Worm (Caenorhabditis elegans) whole organism, mixed stage, embryonic: ENCODE data around the gene C14B1.8.

Experiments used
- M03D4.4 ChIP-seq: sonication (generic microtip); optimal IDR thresholded peaks from 2 replicates; lab custom pipeline; 2017; ENCODE audit warnings: mild to moderate bottlenecking, missing genetic modification characterization, missing compliant biosample characterization
- bed-3 ChIP-seq: fragments of 200-800 bp; sonication (Bioruptor generic); optimal IDR thresholded peaks from 3 replicates; lab custom pipeline; 2018; ENCODE audit warnings: mild to moderate bottlenecking, missing genetic modification characterization, moderate library complexity, missing compliant biosample characterization
- blmp-1 ChIP-seq: fragments of 150-350 bp; optimal IDR thresholded peaks from 2 replicates; lab custom pipeline; 2014; ENCODE audit warnings: missing biosample characterization, missing genetic modification characterization
- ceh-39 ChIP-seq: fragments of 150-350 bp; optimal IDR thresholded peaks from 2 replicates; lab custom pipeline; 2014; ENCODE audit warnings: missing biosample characterization, missing genetic modification characterization
- ceh-43 ChIP-seq: fragments of 200-800 bp; sonication (Bioruptor generic); optimal IDR thresholded peaks from 2 replicates; lab custom pipeline; 2018; ENCODE audit warnings: mild to moderate bottlenecking, missing genetic modification characterization, moderate library complexity, missing compliant biosample characterization
- ceh-83 ChIP-seq: fragments of 200-800 bp; sonication (Bioruptor generic); optimal IDR thresholded peaks from 2 replicates; lab custom pipeline; 2018; ENCODE audit warnings: mild to moderate bottlenecking, missing genetic modification characterization, missing compliant biosample characterization
- ces-1 ChIP-seq: fragments of 150-350 bp; optimal IDR thresholded peaks from 2 replicates; lab custom pipeline; 2014; ENCODE audit warnings: missing biosample characterization, missing genetic modification reagents, missing genetic modification characterization
- cnd-1 ChIP-seq: fragments of 200-800 bp; sonication (Bioruptor generic); optimal IDR thresholded peaks from 2 replicates; lab custom pipeline; 2018; ENCODE audit warnings: mild to moderate bottlenecking, missing genetic modification characterization, missing compliant biosample characterization
- drap-1 ChIP-seq: fragments of 200-800 bp; sonication (Bioruptor generic); optimal IDR thresholded peaks from 3 replicates; lab custom pipeline; 2018; ENCODE audit warnings: mild to moderate bottlenecking, missing genetic modification characterization, missing compliant biosample characterization
- elt-3 ChIP-seq: fragments of 150-350 bp; optimal IDR thresholded peaks from 2 replicates; lab custom pipeline; 2014; ENCODE audit warnings: missing biosample characterization, missing genetic modification characterization
- hlh-1 ChIP-seq: fragments of 150-350 bp; optimal IDR thresholded peaks from 2 replicates; lab custom pipeline; 2014; ENCODE audit warnings: missing biosample characterization, missing genetic modification reagents, missing genetic modification characterization
- lin-13 ChIP-seq: fragments of 150-350 bp; optimal IDR thresholded peaks from 2 replicates; lab custom pipeline; 2014; ENCODE audit warnings: missing biosample characterization, missing genetic modification characterization
- lin-32 ChIP-seq: fragments of 200-800 bp; sonication (Bioruptor generic); optimal IDR thresholded peaks from 2 replicates; lab custom pipeline; 2018; ENCODE audit warnings: mild to moderate bottlenecking, missing genetic modification characterization, missing compliant biosample characterization
- lsy-2 ChIP-seq: fragments of 150-350 bp; optimal IDR thresholded peaks from 2 replicates; lab custom pipeline; 2014; ENCODE audit warnings: missing biosample characterization, missing genetic modification characterization
- mab-5 ChIP-seq: fragments of 150-350 bp; optimal IDR thresholded peaks from 2 replicates; lab custom pipeline; 2014; ENCODE audit warnings: missing biosample characterization, missing genetic modification characterization
- mep-1 ChIP-seq: fragments of 150-350 bp; optimal IDR thresholded peaks from 2 replicates; lab custom pipeline; 2017; ENCODE audit warnings: missing biosample characterization, missing genetic modification reagents, missing genetic modification characterization, inconsistent platforms
- mls-2 ChIP-seq: sonication (generic microtip); optimal IDR thresholded peaks from 2 replicates; lab custom pipeline; 2016; ENCODE audit warnings: mild to moderate bottlenecking, missing genetic modification characterization, moderate library complexity, missing compliant biosample characterization
- nhr-12 ChIP-seq: fragments of 150-350 bp; optimal IDR thresholded peaks from 2 replicates; lab custom pipeline; 2014; ENCODE audit warnings: missing biosample characterization, missing genetic modification characterization
- nhr-2 ChIP-seq: fragments of 150-350 bp; optimal IDR thresholded peaks from 2 replicates; lab custom pipeline; 2014; ENCODE audit warnings: missing biosample characterization, missing genetic modification characterization
- nhr-237 ChIP-seq: fragments of 150-350 bp; optimal IDR thresholded peaks from 2 replicates; lab custom pipeline; 2014; ENCODE audit warnings: missing biosample characterization, missing genetic modification characterization
- nhr-28 ChIP-seq: fragments of 150-350 bp; optimal IDR thresholded peaks from 2 replicates; lab custom pipeline; 2014; ENCODE audit warnings: missing biosample characterization, missing genetic modification characterization
- pha-4 ChIP-seq: fragments of 150-350 bp; optimal IDR thresholded peaks from 2 replicates; lab custom pipeline; 2018; ENCODE audit warnings: missing biosample characterization, missing genetic modification reagents, missing genetic modification characterization
- sem-2 ChIP-seq: fragments of 200-800 bp; sonication (Bioruptor generic); optimal IDR thresholded peaks from 2 replicates; lab custom pipeline; 2018; ENCODE audit warnings: mild to moderate bottlenecking, missing genetic modification characterization, missing compliant biosample characterization
- snpc-4 ChIP-seq: fragments of 150-350 bp; optimal IDR thresholded peaks from 2 replicates; lab custom pipeline; 2014; ENCODE audit warnings: missing biosample characterization, missing genetic modification characterization
- sptf-1 ChIP-seq: sonication (generic microtip); optimal IDR thresholded peaks from 2 replicates; lab custom pipeline; 2017; ENCODE audit warnings: mild to moderate bottlenecking, missing genetic modification characterization, moderate library complexity, missing compliant biosample characterization
- tbx-8 ChIP-seq: fragments of 200-800 bp; sonication (Bioruptor generic); optimal IDR thresholded peaks from 2 replicates; lab custom pipeline; 2018; ENCODE audit warnings: mild to moderate bottlenecking, missing genetic modification characterization, moderate library complexity, missing compliant biosample characterization
- unc-120 ChIP-seq: sonication (generic microtip); optimal IDR thresholded peaks from 2 replicates; lab custom pipeline; 2017; ENCODE audit warnings: missing genetic modification characterization, missing compliant biosample characterization; ENCODE audit not compliant: poor library complexity, severe bottlenecking
- unc-39 ChIP-seq: fragments of 150-350 bp; optimal IDR thresholded peaks from 2 replicates; lab custom pipeline; 2014; ENCODE audit warnings: missing biosample characterization, missing genetic modification characterization
- unc-62 ChIP-seq: fragments of 150-350 bp; optimal IDR thresholded peaks from 2 replicates; lab custom pipeline; 2014; ENCODE audit warnings: missing biosample characterization, missing genetic modification reagents, missing genetic modification characterization
- zip-8 ChIP-seq: fragments of 150-350 bp; optimal IDR thresholded peaks from 2 replicates; lab custom pipeline; 2014; ENCODE audit warnings: missing biosample characterization, missing genetic modification characterization
- ztf-11 ChIP-seq: fragments of 150-350 bp; optimal IDR thresholded peaks from 2 replicates; lab custom pipeline; 2014; ENCODE audit warnings: missing biosample characterization, missing genetic modification characterization

C14B1.8 gene

ce11 chrIII:3677378-3677777 lies 42.1 kb downstream of the C14B1.8 start:
- TF ChIP-seq sptf-1: peak; percentile 60
- TF ChIP-seq ztf-11: no peak
- no peak for TF ChIP-seq unc-62
- no peak for TF ChIP-seq snpc-4
- TF ChIP-seq mls-2 (tag; lab: Kevin White, UChicago): peak; percentile 25
- no peak for TF ChIP-seq blmp-1 (tag; lab: Kevin White, UChicago)
- peak; percentile 25 for TF ChIP-seq ceh-39 (tag; lab: Kevin White, UChicago)
- TF ChIP-seq nhr-237 (tag; lab: Kevin White, UChicago): no peak
- peak; percentile 63 for TF ChIP-seq pha-4 (tag; lab: Kevin White, UChicago)
- no peak for TF ChIP-seq elt-3
- peak; percentile 77 for TF ChIP-seq unc-120 (tag; lab: Kevin White, UChicago)
- no peak for TF ChIP-seq M03D4.4 (tag; lab: Kevin White, UChicago)
- TF ChIP-seq mep-1 (tag; lab: Kevin White, UChicago): peak; percentile 56
- TF ChIP-seq hlh-1 (tag; lab: Kevin White, UChicago): peak; percentile 36
- peak; percentile 79 for TF ChIP-seq ces-1 (GFP tag; lab: Kevin White, UChicago)
- TF ChIP-seq tbx-8 (GFP tag; lab: Kevin White, UChicago): no peak
- TF ChIP-seq, all 35 proteins: peak for 8

DNA sequence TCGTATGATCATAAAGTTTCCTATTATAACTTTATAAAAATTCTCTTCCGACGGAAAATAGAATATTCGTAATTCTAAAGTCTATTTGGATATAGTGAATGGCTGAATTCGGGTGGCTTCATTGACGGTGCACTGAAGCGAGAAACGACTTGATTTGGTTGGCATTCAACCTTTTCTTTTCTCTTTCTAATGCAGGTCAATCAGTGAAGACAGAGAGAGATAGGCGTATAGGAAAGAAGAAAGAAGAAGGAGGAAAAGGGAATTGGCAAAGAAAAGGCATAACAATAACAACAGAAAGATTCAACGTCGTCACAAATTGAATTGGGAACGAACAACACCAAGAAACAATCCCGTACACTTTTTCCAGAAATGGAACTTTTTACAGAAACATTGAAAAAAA lies 44.0 kb downstream of the C14B1.8 start:
- TF ChIP-seq ceh-83 (GFP tag; lab: Kevin White, UChicago) (no peak), unc-39 (tag; lab: Kevin White, UChicago) (no peak), sem-2 (GFP tag; lab: Kevin White, UChicago) (no peak), blmp-1 (tag; lab: Kevin White, UChicago) (no peak), unc-120 (tag; lab: Kevin White, UChicago) (no peak)
- TF ChIP-seq, all 35 proteins: peak for 0

ce11 chrIII:3674149-3674548 lies 45.3 kb downstream of the C14B1.8 start:
- no peak for TF ChIP-seq bed-3
- TF ChIP-seq drap-1: no peak
- no peak for TF ChIP-seq mab-5 (tag; lab: Kevin White, UChicago)
- TF ChIP-seq zip-8 (tag; lab: Kevin White, UChicago): no peak

DNA sequence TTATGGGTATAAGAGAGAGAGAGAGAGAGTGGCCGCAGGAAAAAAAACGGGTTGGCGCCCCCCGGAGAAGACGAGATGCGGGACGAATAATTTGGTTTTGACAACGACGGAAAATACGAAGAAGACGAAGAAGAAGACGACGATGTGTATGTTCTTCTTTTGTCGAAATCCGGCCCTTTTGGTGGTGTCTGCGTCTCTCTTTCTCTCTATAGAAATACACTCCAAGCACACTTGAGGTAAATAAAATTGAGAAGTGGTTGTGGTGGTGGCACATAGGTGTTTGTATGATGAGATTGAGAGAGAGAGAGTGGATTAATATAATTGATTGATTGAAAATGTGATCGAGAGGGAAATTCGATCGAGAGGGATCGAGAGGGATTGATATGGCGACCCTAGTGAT lies 46.6 kb downstream of the C14B1.8 start:
- TF ChIP-seq mab-5 (tag; lab: Kevin White, UChicago) (no peak), nhr-237 (tag; lab: Kevin White, UChicago) (peak; percentile 1), ceh-39 (tag; lab: Kevin White, UChicago) (no peak), tbx-8 (GFP tag; lab: Kevin White, UChicago) (no peak), cnd-1 (tag; lab: Kevin White, UChicago) (no peak), mls-2 (tag; lab: Kevin White, UChicago) (peak; percentile 24), elt-3 (no peak), unc-120 (tag; lab: Kevin White, UChicago) (no peak), nhr-28 (tag; lab: Kevin White, UChicago) (no peak), bed-3 (no peak), ces-1 (GFP tag; lab: Kevin White, UChicago) (peak; percentile 88), mep-1 (tag; lab: Kevin White, UChicago) (no peak), hlh-1 (tag; lab: Kevin White, UChicago) (no peak), ztf-11 (no peak), ceh-43 (GFP tag; lab: Kevin White, UChicago) (no peak), nhr-12 (tag; lab: Kevin White, UChicago) (no peak), blmp-1 (tag; lab: Kevin White, UChicago) (no peak), pha-4 (tag; lab: Kevin White, UChicago) (peak; percentile 55)

DNA sequence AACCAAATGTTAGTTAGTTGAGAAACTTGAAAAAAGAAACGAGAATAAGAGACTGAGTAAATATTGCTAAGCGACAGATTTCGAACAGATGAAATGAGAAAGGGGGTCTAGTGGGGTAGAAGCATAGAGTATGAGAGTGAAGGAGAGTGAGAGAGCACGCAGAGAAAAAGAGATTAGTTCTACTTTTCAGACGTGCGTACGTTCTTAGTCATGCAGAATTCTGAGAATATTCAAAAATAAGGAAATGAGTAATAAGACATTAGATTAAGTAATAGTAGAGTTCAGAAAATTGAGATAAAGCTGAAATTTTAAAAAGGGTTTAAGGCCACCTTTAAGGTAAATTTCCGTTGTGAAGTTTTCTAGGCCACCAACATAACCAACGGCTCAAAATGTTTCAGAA lies 48.5 kb downstream of the C14B1.8 start:
- TF ChIP-seq pha-4 (tag; lab: Kevin White, UChicago): no peak
- TF ChIP-seq lsy-2 (tag; lab: Kevin White, UChicago): no peak
- no peak for TF ChIP-seq ceh-39 (tag; lab: Kevin White, UChicago)
- TF ChIP-seq ceh-83 (GFP tag; lab: Kevin White, UChicago): no peak
- TF ChIP-seq nhr-237 (tag; lab: Kevin White, UChicago): no peak
- no peak for TF ChIP-seq nhr-2 (tag; lab: Kevin White, UChicago)
- no peak for TF ChIP-seq lin-32 (GFP tag; lab: Kevin White, UChicago)
- no peak for TF ChIP-seq lin-13
- TF ChIP-seq elt-3: no peak
